Fruit fly (Drosophila melanogaster) whole organism, pupa: ENCODE measurements around the gene CG10680.

ENCODE experiments used
- CG12605 ChIP-seq: fragments of 200-800 bp; sonication (Bioruptor generic); IDR thresholded peaks from 2 replicates; pipeline ENCODE4 v1.3.6; 2022; ENCODE audit warnings: missing biosample characterization, missing genetic modification characterization
- CG13204 ChIP-seq: fragments of 200-800 bp; sonication (Bioruptor generic); optimal IDR thresholded peaks from 2 replicates; lab custom pipeline; 2018; ENCODE audit warnings: missing biosample characterization, mild to moderate bottlenecking, missing genetic modification characterization, moderate library complexity
- CG14655 ChIP-seq: fragments of 200-800 bp; sonication (Bioruptor generic); optimal IDR thresholded peaks from 3 replicates; lab custom pipeline; 2017; ENCODE audit warnings: mild to moderate bottlenecking, missing biosample characterization, missing genetic modification reagents, missing genetic modification characterization
- CG15710 ChIP-seq: fragments of 200-800 bp; sonication (Bioruptor generic); optimal IDR thresholded peaks from 2 replicates; lab custom pipeline; 2018; ENCODE audit warnings: missing biosample characterization, mild to moderate bottlenecking, missing genetic modification characterization, moderate library complexity
- CG17806 ChIP-seq: fragments of 200-800 bp; sonication (Bioruptor generic); optimal IDR thresholded peaks from 2 replicates; lab custom pipeline; 2018; ENCODE audit warnings: missing biosample characterization, mild to moderate bottlenecking, missing genetic modification characterization, moderate library complexity
- CG32121 ChIP-seq: fragments of 200-800 bp; sonication (Bioruptor generic); IDR thresholded peaks from 2 replicates; pipeline ENCODE4 v1.3.6; 2022; ENCODE audit warnings: missing biosample characterization, missing genetic modification characterization
- CG34367 ChIP-seq: fragments of 200-800 bp; sonication (Bioruptor generic); optimal IDR thresholded peaks from 2 replicates; lab custom pipeline; 2018; ENCODE audit warnings: missing biosample characterization, mild to moderate bottlenecking, missing genetic modification characterization
- CG4496 ChIP-seq: fragments of 200-800 bp; sonication (Bioruptor generic); IDR thresholded peaks from 3 replicates; pipeline ENCODE4 v1.3.6; 2022; ENCODE audit warnings: missing biosample characterization, missing genetic modification characterization
- CG8159 ChIP-seq: fragments of 200-800 bp; sonication (Bioruptor generic); optimal IDR thresholded peaks from 3 replicates; lab custom pipeline; 2018; ENCODE audit warnings: missing biosample characterization, mild to moderate bottlenecking, missing genetic modification characterization, moderate library complexity
- CG8301 ChIP-seq: fragments of 200-800 bp; sonication (Bioruptor generic); optimal IDR thresholded peaks from 2 replicates; lab custom pipeline; 2018; ENCODE audit warnings: missing biosample characterization, mild to moderate bottlenecking, missing genetic modification characterization
- CG9948 ChIP-seq: fragments of 200-800 bp; sonication (Bioruptor generic); optimal IDR thresholded peaks from 2 replicates; lab custom pipeline; 2018; ENCODE audit warnings: missing biosample characterization, mild to moderate bottlenecking, missing genetic modification characterization, moderate library complexity
- D1 ChIP-seq: fragments of 200-800 bp; sonication (Bioruptor generic); optimal IDR thresholded peaks from 2 replicates; lab custom pipeline; 2018; ENCODE audit warnings: missing biosample characterization, mild to moderate bottlenecking, missing genetic modification characterization, moderate library complexity
- EcR ChIP-seq: fragments of 200-800 bp; sonication (Bioruptor generic); optimal IDR thresholded peaks from 3 replicates; lab custom pipeline; 2019; ENCODE audit warnings: missing biosample characterization, missing genetic modification characterization, mild to moderate bottlenecking, moderate library complexity, missing genetic modification reagents
- Pif1A ChIP-seq: fragments of 200-800 bp; sonication (Bioruptor generic); optimal IDR thresholded peaks from 3 replicates; lab custom pipeline; 2016; ENCODE audit warnings: missing biosample characterization, missing genetic modification characterization
- Pif1B ChIP-seq: fragments of 200-800 bp; sonication (Bioruptor generic); optimal IDR thresholded peaks from 3 replicates; lab custom pipeline; 2016; ENCODE audit warnings: missing biosample characterization, missing genetic modification characterization
- Snoo ChIP-seq: fragments of 200-800 bp; sonication (Bioruptor generic); optimal IDR thresholded peaks from 3 replicates; lab custom pipeline; 2017; ENCODE audit warnings: missing biosample characterization, mild to moderate bottlenecking, missing genetic modification characterization, inconsistent platforms
- fd96Ca ChIP-seq: fragments of 200-800 bp; sonication (Bioruptor generic); IDR thresholded peaks from 3 replicates; pipeline ENCODE4 v1.3.6; 2022; ENCODE audit warnings: missing biosample characterization, missing genetic modification characterization
- gl ChIP-seq: fragments of 200-800 bp; sonication (Bioruptor generic); optimal IDR thresholded peaks from 2 replicates; lab custom pipeline; 2018; ENCODE audit warnings: missing biosample characterization, mild to moderate bottlenecking, missing genetic modification characterization
- rn ChIP-seq: fragments of 200-800 bp; sonication (Bioruptor generic); IDR thresholded peaks from 2 replicates; pipeline ENCODE4 v1.3.6; 2022; ENCODE audit warnings: missing biosample characterization, missing genetic modification characterization

The CG10680 gene

DNA sequence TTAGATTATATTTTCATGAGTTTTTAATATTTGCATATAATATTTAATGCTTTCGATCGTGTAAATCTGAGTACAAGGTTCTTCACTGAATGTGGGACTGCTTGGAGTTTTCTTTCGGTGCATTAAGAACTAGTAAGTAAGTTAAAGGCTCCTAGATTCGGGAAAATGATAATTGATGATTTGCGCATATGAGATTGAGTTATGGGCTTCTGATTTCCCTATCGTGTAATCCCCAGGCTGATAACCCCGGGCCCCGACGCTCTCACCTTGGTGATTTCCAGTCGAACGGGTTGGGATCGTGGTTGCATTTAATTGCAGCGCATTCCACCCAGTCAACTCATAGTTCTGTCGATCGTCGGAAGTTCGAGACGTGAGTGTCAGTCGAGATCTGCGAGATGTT lies at the start of gene CG10680:
Gene CG10680, plus strand, starts transcription at position 301 of the 400 bp plus-strand sequence.
- TF ChIP-seq rn (GFP tag; lab: Robert Waterston, UW) (no peak), CG15710 (tag; lab: Kevin White, UChicago) (no peak), CG14655 (GFP tag; lab: Kevin White, UChicago) (no peak), CG8159 (tag; lab: Kevin White, UChicago) (no peak), D1 (tag; lab: Kevin White, UChicago) (no peak), CG8301 (tag; lab: Kevin White, UChicago) (no peak), CG12605 (no peak), EcR (peak; percentile 6), gl (tag; lab: Kevin White, UChicago) (no peak)

- no peak for TF ChIP-seq CG15710 (tag; lab: Kevin White, UChicago)
- TF ChIP-seq CG34367 (tag; lab: Kevin White, UChicago), result no peak
- peak; percentile 76 for TF ChIP-seq D1 (tag; lab: Kevin White, UChicago)
- TF ChIP-seq CG8301 (tag; lab: Kevin White, UChicago), result no peak
- TF ChIP-seq Snoo (tag; lab: Kevin White, UChicago), result no peak
- TF ChIP-seq CG32121 (GFP tag; lab: Robert Waterston, UW), result 0 out of 2 replicates have a peak, but pooled peaks have one; percentile 15
- peak; percentile 17 for TF ChIP-seq CG8159 (tag; lab: Kevin White, UChicago)
Observed at dm6 chr2L:19915195-19915594, 48.7 kb upstream of the CG10680 start.

DNA sequence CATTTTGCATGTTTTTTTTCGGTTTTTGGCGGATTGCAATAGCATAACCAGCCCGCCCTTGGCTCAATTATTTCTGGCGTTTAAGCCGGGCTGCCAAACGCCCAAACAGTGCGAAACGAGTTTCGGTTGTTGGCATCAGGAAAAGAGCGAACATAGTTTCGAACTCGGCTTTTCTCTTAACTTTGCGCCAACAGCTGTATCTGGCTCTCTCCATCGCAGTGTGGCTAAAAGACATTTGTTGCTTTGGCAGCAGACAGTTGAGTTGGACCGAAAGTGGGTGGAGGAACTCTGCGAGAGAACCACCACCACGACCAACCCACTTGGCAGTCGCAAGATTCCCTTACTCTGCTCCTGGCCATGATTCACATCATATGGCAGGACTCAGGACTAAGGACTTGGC lies 47.0 kb upstream of the CG10680 start:
- TF ChIP-seq CG34367 (tag; lab: Kevin White, UChicago), result no peak
- no peak for TF ChIP-seq Pif1A
- TF ChIP-seq CG13204 (GFP tag; lab: Kevin White, UChicago), result no peak
- no peak for TF ChIP-seq CG17806 (tag; lab: Kevin White, UChicago)
- TF ChIP-seq CG8301 (tag; lab: Kevin White, UChicago), result no peak
- no peak for TF ChIP-seq CG14655 (GFP tag; lab: Kevin White, UChicago)
- TF ChIP-seq fd96Ca (GFP tag; lab: Robert Waterston, UW), result no peak
- no peak for TF ChIP-seq CG9948 (tag; lab: Kevin White, UChicago)
- peak; percentile 10 for TF ChIP-seq EcR
- peak; percentile 56; the same call in 1 of the 3 replicates for TF ChIP-seq CG4496 (GFP tag; lab: Robert Waterston, UW)
- no peak for TF ChIP-seq Snoo (tag; lab: Kevin White, UChicago)
- TF ChIP-seq rn (GFP tag; lab: Robert Waterston, UW), result no peak
- no peak for TF ChIP-seq CG15710 (tag; lab: Kevin White, UChicago)
- TF ChIP-seq CG32121 (GFP tag; lab: Robert Waterston, UW), result peak; percentile 13; the same call in 1 of the 2 replicates
- TF ChIP-seq D1 (tag; lab: Kevin White, UChicago), result no peak
- 0 out of 2 replicates have a peak, but pooled peaks have one; percentile 30 for TF ChIP-seq CG12605

DNA sequence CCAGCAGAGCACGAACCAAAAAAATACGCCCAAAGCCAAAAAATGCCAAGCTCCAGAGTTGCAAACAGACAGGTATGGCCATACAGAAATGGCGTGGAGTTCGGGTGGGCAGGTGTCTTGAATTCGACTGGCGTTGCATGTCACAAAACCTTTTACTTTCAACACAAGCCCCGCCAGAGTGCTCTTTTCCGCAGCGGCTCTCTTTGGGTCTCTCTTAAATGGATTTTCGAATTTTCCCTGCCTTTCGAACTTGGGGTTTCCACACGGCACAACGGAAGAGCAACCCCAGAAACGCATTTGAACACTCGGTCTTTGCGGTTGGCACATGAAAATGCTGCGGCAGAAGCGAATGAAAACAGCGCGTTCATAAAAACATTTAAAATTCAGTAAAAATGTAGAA lies 46.1 kb upstream of the CG10680 start:
- no peak for TF ChIP-seq Pif1B (GFP tag; lab: Kevin White, UChicago)
- TF ChIP-seq fd96Ca (GFP tag; lab: Robert Waterston, UW), result 0 out of 3 replicates have a peak, but pooled peaks have one; percentile 30
- no peak for TF ChIP-seq Snoo (tag; lab: Kevin White, UChicago)
- no peak for TF ChIP-seq CG17806 (tag; lab: Kevin White, UChicago)
- no peak for TF ChIP-seq CG14655 (GFP tag; lab: Kevin White, UChicago)
- peak; percentile 54; the same call in 1 of the 3 replicates for TF ChIP-seq CG4496 (GFP tag; lab: Robert Waterston, UW)

DNA sequence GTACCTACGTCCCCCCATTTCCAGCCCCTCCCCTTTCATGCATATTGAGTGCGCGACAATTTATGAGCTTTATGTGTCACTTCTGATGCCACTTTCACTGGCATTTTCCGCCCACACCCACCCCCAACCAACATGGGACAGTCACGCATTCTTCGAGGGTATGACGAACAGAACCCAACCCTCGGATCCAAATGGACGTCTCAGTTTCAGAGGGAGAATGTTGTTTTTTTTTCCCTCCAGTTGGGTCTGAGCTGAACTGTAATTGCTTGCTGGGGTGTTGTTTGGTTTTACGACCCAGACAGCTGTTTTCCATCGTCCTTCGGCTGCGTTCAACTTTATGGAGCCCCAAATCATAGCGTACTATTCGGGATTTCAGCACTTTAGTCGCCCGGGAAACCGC lies 40.1 kb upstream of the CG10680 start:
- no peak for TF ChIP-seq CG4496 (GFP tag; lab: Robert Waterston, UW)
- TF ChIP-seq CG15710 (tag; lab: Kevin White, UChicago), result no peak
- TF ChIP-seq CG12605, result no peak
- TF ChIP-seq CG14655 (GFP tag; lab: Kevin White, UChicago), result no peak
- no peak for TF ChIP-seq CG13204 (GFP tag; lab: Kevin White, UChicago)
- no peak for TF ChIP-seq Pif1A
- no peak for TF ChIP-seq CG17806 (tag; lab: Kevin White, UChicago)
- no peak for TF ChIP-seq Snoo (tag; lab: Kevin White, UChicago)
- TF ChIP-seq Pif1B (GFP tag; lab: Kevin White, UChicago), result no peak
- no peak for TF ChIP-seq D1 (tag; lab: Kevin White, UChicago)
- no peak for TF ChIP-seq CG34367 (tag; lab: Kevin White, UChicago)
- TF ChIP-seq CG9948 (tag; lab: Kevin White, UChicago), result no peak
- TF ChIP-seq CG32121 (GFP tag; lab: Robert Waterston, UW), result no peak
- no peak for TF ChIP-seq CG8159 (tag; lab: Kevin White, UChicago)
- TF ChIP-seq fd96Ca (GFP tag; lab: Robert Waterston, UW), result no peak
- TF ChIP-seq CG8301 (tag; lab: Kevin White, UChicago), result no peak

DNA sequence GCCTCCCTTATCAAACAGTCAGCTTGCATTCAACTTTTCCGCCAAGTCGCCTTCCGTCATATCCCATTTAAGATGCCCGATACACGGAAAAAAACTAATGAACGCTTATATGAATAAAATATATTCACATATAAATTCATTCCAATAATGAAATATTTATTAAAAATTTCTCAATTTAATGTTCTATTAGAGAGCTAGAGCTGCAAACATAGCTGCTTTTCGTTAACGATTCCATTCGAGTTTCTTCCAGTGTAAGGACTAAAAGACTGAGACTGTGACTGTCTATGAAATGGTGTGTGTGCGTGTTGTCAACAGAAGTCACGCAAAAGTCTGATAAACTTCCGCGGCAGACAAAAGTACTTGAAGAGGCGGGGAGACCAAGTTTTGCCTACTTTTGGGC lies 33.8 kb upstream of the CG10680 start:
- TF ChIP-seq Pif1B (GFP tag; lab: Kevin White, UChicago) (peak; percentile 25), rn (GFP tag; lab: Robert Waterston, UW) (no peak), fd96Ca (GFP tag; lab: Robert Waterston, UW) (no peak), CG4496 (GFP tag; lab: Robert Waterston, UW) (peak; percentile 33; the same call in 1 of the 3 replicates), CG9948 (tag; lab: Kevin White, UChicago) (peak; percentile 0), CG15710 (tag; lab: Kevin White, UChicago) (peak; percentile 38), Pif1A (peak; percentile 6), CG8159 (tag; lab: Kevin White, UChicago) (peak; percentile 33), CG13204 (GFP tag; lab: Kevin White, UChicago) (no peak)
